Worm (Caenorhabditis elegans): ENCODE results near the gene cal-2.

DNA sequence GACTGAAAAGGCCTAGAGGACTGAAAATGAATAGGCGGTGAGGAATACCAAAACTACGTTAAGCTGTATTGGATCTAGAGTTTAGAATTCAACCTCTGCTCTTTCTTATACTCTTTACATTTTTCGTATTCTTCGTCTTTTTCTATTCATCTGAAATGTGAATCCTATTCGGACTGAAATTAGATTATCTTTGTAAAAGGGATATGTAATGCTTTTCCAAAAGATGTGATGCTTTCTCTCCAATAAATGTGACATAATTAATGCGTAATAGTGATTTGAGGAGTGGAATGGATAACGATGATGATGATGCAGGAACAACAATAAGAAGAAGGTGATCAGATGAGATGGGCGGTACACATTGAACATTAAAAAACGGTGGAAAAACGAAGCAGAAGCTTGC lies 11.9 kb upstream of the cal-2 start:
- TF ChIP-seq cog-1 (tag; optimal IDR thresholded peaks at IDR 0.05) (no peak), ztf-23 (GFP tag; IDR thresholded peaks at IDR 0.05) (no peak)

All from whole organism, midembryonic.